Fruit fly (Drosophila melanogaster): Measurements from ENCODE around the gene RpL34a.

- no peak for TF ChIP-seq Snoo (tag; optimal IDR thresholded peaks at IDR 0.05)
- peak; percentile 18 for TF ChIP-seq Pif1A (GFP tag; optimal IDR thresholded peaks at IDR 0.05)
- TF ChIP-seq rn (GFP tag; IDR thresholded peaks at IDR 0.05) = no peak
- TF ChIP-seq CG32121 (GFP tag; IDR thresholded peaks at IDR 0.05) = no peak
- TF ChIP-seq CG9948 (tag; optimal IDR thresholded peaks at IDR 0.05) = no peak
- no peak for TF ChIP-seq CG8301 (tag; optimal IDR thresholded peaks at IDR 0.05)
- TF ChIP-seq D1 (tag; optimal IDR thresholded peaks at IDR 0.05) = no peak
- TF ChIP-seq CG4496 (GFP tag; IDR thresholded peaks at IDR 0.05) = no peak
- TF ChIP-seq CG15710 (tag; optimal IDR thresholded peaks at IDR 0.05) = no peak
Measured at dm6 chr3R:26011542-26011941, 47.5 kb downstream of the RpL34a start.

All from whole organism, pupa.